Fruit fly (Drosophila melanogaster) whole organism, wandering third instar larva: ENCODE data around the gene Ogg1.

Source experiments
- Abd-B ChIP-seq: fragments of >200 bp; optimal IDR thresholded peaks from 2 replicates; lab custom pipeline; 2017; ENCODE audit warnings: missing biosample characterization, missing genetic modification characterization
- CG32264 ChIP-seq: fragments of 200-800 bp; sonication (Bioruptor generic); optimal IDR thresholded peaks from 2 replicates; lab custom pipeline; 2016; ENCODE audit warnings: missing biosample characterization, missing genetic modification characterization
- CrebA ChIP-seq: fragments of 200-800 bp; sonication (Bioruptor generic); optimal IDR thresholded peaks from 2 replicates; lab custom pipeline; 2016; ENCODE audit warnings: missing biosample characterization, mild to moderate bottlenecking, missing genetic modification characterization, borderline replicate concordance
- Dfd ChIP-seq: fragments of >200 bp; optimal IDR thresholded peaks from 2 replicates; lab custom pipeline; 2017; ENCODE audit warnings: missing biosample characterization, missing genetic modification characterization
- Dif ChIP-seq: fragments of 200-275, 200-300 bp; sonication (Bioruptor generic); optimal IDR thresholded peaks from 2 replicates; lab custom pipeline; 2018; ENCODE audit warnings: missing biosample characterization, missing genetic modification characterization; ENCODE audit not compliant: partially characterized antibody
- GATAd ChIP-seq: sonication (Bioruptor generic); optimal IDR thresholded peaks from 2 replicates; lab custom pipeline; 2016; ENCODE audit warnings: missing biosample characterization, missing genetic modification characterization
- HLH106 ChIP-seq: fragments of 200-800 bp; optimal IDR thresholded peaks from 3 replicates; lab custom pipeline; 2019; ENCODE audit warnings: missing biosample characterization, mild to moderate bottlenecking, missing genetic modification characterization, moderate library complexity
- Hnf4 ChIP-seq: fragments of 200-800 bp; sonication (Bioruptor generic); optimal IDR thresholded peaks from 2 replicates; lab custom pipeline; 2016; ENCODE audit warnings: missing biosample characterization, mild to moderate bottlenecking, missing genetic modification characterization
- Hr78 ChIP-seq: fragments of >200 bp; optimal IDR thresholded peaks from 2 replicates; lab custom pipeline; 2017; ENCODE audit warnings: missing biosample characterization, missing genetic modification characterization
- Hr83 ChIP-seq: fragments of 200-300 bp; sonication (Bioruptor generic); optimal IDR thresholded peaks from 2 replicates; lab custom pipeline; 2016; ENCODE audit warnings: missing biosample characterization, mild to moderate bottlenecking, missing genetic modification characterization, moderate library complexity; ENCODE audit not compliant: poor library complexity, severe bottlenecking
- Jra ChIP-seq: sonication (Bioruptor generic); optimal IDR thresholded peaks from 2 replicates; lab custom pipeline; 2016; ENCODE audit warnings: missing biosample characterization, missing genetic modification characterization
- Mio ChIP-seq: sonication (Bioruptor generic); optimal IDR thresholded peaks from 2 replicates; lab custom pipeline; 2016; ENCODE audit warnings: missing biosample characterization, missing genetic modification characterization
- Myc ChIP-seq: fragments of >200 bp; optimal IDR thresholded peaks from 2 replicates; lab custom pipeline; 2017
- N ChIP-seq: fragments of >200 bp; optimal IDR thresholded peaks from 2 replicates; lab custom pipeline; 2018; ENCODE audit warnings: missing biosample characterization, missing external identifiers, missing genetic modification characterization
- OdsH ChIP-seq: fragments of 200-800 bp; sonication (Bioruptor generic); optimal IDR thresholded peaks from 2 replicates; lab custom pipeline; 2016; ENCODE audit warnings: missing biosample characterization, mild to moderate bottlenecking, missing genetic modification characterization
- Rel ChIP-seq, 2 experiments: fragments of 200-800 bp; sonication (Bioruptor generic) in 1 of 2; optimal IDR thresholded peaks; 2 replicates in 1 of 2; 3 replicates in 1 of 2; lab custom pipeline; 2016 to 2019; ENCODE audit warnings: mild to moderate bottlenecking in 2 of 2, missing biosample characterization in 2 of 2, missing genetic modification characterization in 2 of 2, moderate library complexity in 1 of 2
- Sp1 ChIP-seq: fragments of 200-800 bp; sonication (Bioruptor generic); optimal IDR thresholded peaks from 3 replicates; lab custom pipeline; 2019; ENCODE audit warnings: missing biosample characterization, mild to moderate bottlenecking, missing genetic modification characterization, moderate library complexity
- Vsx2 ChIP-seq: fragments of 200-300, 225-300 bp; sonication (Bioruptor generic); optimal IDR thresholded peaks from 2 replicates; lab custom pipeline; 2018; ENCODE audit warnings: missing biosample characterization, missing genetic modification characterization; ENCODE audit not compliant: partially characterized antibody
- br ChIP-seq: fragments of 200-800 bp; sonication (Bioruptor generic); optimal IDR thresholded peaks from 2 replicates; lab custom pipeline; 2016; ENCODE audit warnings: missing biosample characterization, missing genetic modification characterization
- brk ChIP-seq: fragments of 200-800 bp; sonication (Bioruptor generic); optimal IDR thresholded peaks from 2 replicates; lab custom pipeline; 2016; ENCODE audit warnings: missing biosample characterization, mild to moderate bottlenecking, missing genetic modification characterization
- dl ChIP-seq, 2 experiments: fragments of 175-275, 200-275 bp in 1 of 2; fragments of 200-275 bp in 1 of 2; sonication (Bioruptor generic); optimal IDR thresholded peaks; lab custom pipeline; 2018; ENCODE audit warnings: mild to moderate bottlenecking in 2 of 2, missing biosample characterization in 2 of 2, missing genetic modification characterization in 2 of 2, moderate library complexity in 2 of 2; ENCODE audit not compliant: partially characterized antibody in 2 of 2, insufficient read depth in 1 of 2
- dmrt93B ChIP-seq: fragments of 200-800 bp; sonication (Bioruptor generic); optimal IDR thresholded peaks from 2 replicates; lab custom pipeline; 2018; ENCODE audit warnings: missing biosample characterization, mild to moderate bottlenecking, missing genetic modification characterization
- dsf ChIP-seq: sonication (Bioruptor generic); optimal IDR thresholded peaks from 2 replicates; lab custom pipeline; 2016; ENCODE audit warnings: missing biosample characterization, missing genetic modification characterization, borderline replicate concordance
- ey ChIP-seq: fragments of 200-800 bp; sonication (Bioruptor generic); optimal IDR thresholded peaks from 2 replicates; lab custom pipeline; 2016; ENCODE audit warnings: missing biosample characterization, missing genetic modification characterization
- foxo ChIP-seq, 2 experiments: fragments of 200-800 bp; sonication (Bioruptor generic); optimal IDR thresholded peaks; 2 replicates in 1 of 2; 3 replicates in 1 of 2; lab custom pipeline; 2016 to 2017; ENCODE audit warnings: missing biosample characterization in 2 of 2, missing genetic modification characterization in 2 of 2
- fru ChIP-seq: fragments of 200-800 bp; sonication (Bioruptor generic); optimal IDR thresholded peaks from 3 replicates; lab custom pipeline; 2016; ENCODE audit warnings: missing biosample characterization, mild to moderate bottlenecking, missing genetic modification characterization
- jim ChIP-seq: fragments of 175-275, 200-325 bp; sonication (Bioruptor generic); optimal IDR thresholded peaks from 2 replicates; lab custom pipeline; 2016; ENCODE audit warnings: missing biosample characterization, mild to moderate bottlenecking, missing genetic modification characterization
- pan ChIP-seq: fragments of >200 bp; optimal IDR thresholded peaks from 2 replicates; lab custom pipeline; 2017
- psq ChIP-seq: fragments of 200-800 bp; sonication (Bioruptor generic); optimal IDR thresholded peaks from 3 replicates; lab custom pipeline; 2017; ENCODE audit warnings: missing biosample characterization, mild to moderate bottlenecking, missing genetic modification characterization, moderate library complexity
- rgr ChIP-seq: fragments of 200-800 bp; sonication (Bioruptor generic); optimal IDR thresholded peaks from 3 replicates; lab custom pipeline; 2016; ENCODE audit warnings: missing biosample characterization, mild to moderate bottlenecking, missing genetic modification characterization
- sage ChIP-seq: fragments of 200-800 bp; sonication (Bioruptor generic); optimal IDR thresholded peaks from 2 replicates; lab custom pipeline; 2016; ENCODE audit warnings: missing biosample characterization, mild to moderate bottlenecking, missing genetic modification characterization
- sv ChIP-seq: fragments of 200-800 bp; sonication (Bioruptor generic); optimal IDR thresholded peaks from 3 replicates; lab custom pipeline; 2016; ENCODE audit warnings: missing biosample characterization, missing genetic modification characterization
- tai ChIP-seq: sonication (Bioruptor generic); optimal IDR thresholded peaks from 2 replicates; lab custom pipeline; 2016; ENCODE audit warnings: missing biosample characterization, missing genetic modification characterization
- usp ChIP-seq: fragments of >200 bp; optimal IDR thresholded peaks from 2 replicates; lab custom pipeline; 2017; ENCODE audit warnings: missing biosample characterization, missing genetic modification characterization
- woc ChIP-seq: sonication (Bioruptor generic); optimal IDR thresholded peaks from 2 replicates; lab custom pipeline; 2016; ENCODE audit warnings: missing biosample characterization, mild to moderate bottlenecking, missing genetic modification characterization

Ogg1 gene

dm6 chrX:8720213-8720612 is 30.1 kb downstream of the Ogg1 start, which contains the start of gene CG1789:
TSS of gene CG1789 (plus strand) at chrX:8720520.
- TF ChIP-seq Hnf4, result no peak
- peak; percentile 45 for TF ChIP-seq fru
- TF ChIP-seq dmrt93B (GFP tag; lab: Kevin White, UChicago), result no peak
- TF ChIP-seq dl (GFP tag; optimal IDR thresholded peaks at IDR 0.05; lab: Kevin White, UChicago; ENCODE audit: insufficient read depth in 1 of 2, partially characterized antibody in 2 of 2), result no peak
- no peak for TF ChIP-seq N (GFP tag; lab: Kevin White, UChicago)
- no peak for TF ChIP-seq tai (GFP tag; lab: Kevin White, UChicago)
- TF ChIP-seq sv, result no peak
- TF ChIP-seq HLH106, result peak; percentile 17
- TF ChIP-seq OdsH, result no peak
- peak in 1 of 2 experiments; percentile 30 for TF ChIP-seq foxo (GFP tag; optimal IDR thresholded peaks at IDR 0.05; lab: Kevin White, UChicago)
- TF ChIP-seq Rel (GFP tag; optimal IDR thresholded peaks at IDR 0.05; lab: Kevin White, UChicago), result no peak
- TF ChIP-seq Rel (tag; optimal IDR thresholded peaks at IDR 0.05; lab: Kevin White, UChicago), result no peak
- no peak for TF ChIP-seq Hr78 (GFP tag; lab: Kevin White, UChicago)
- TF ChIP-seq CG32264 (GFP tag; lab: Kevin White, UChicago), result no peak
- no peak for TF ChIP-seq Jra (GFP tag; lab: Kevin White, UChicago)
- TF ChIP-seq rgr (GFP tag; lab: Kevin White, UChicago), result peak; percentile 36
- no peak for TF ChIP-seq pan (lab: Kevin White, UChicago)
- no peak for TF ChIP-seq Dfd (GFP tag; lab: Kevin White, UChicago)
- no peak for TF ChIP-seq Hr83 (GFP tag; lab: Kevin White, UChicago)
- TF ChIP-seq usp (GFP tag; lab: Kevin White, UChicago), result no peak
- no peak for TF ChIP-seq Mio
- peak; percentile 5 for TF ChIP-seq woc
- TF ChIP-seq dsf, result no peak
- peak; percentile 36 for TF ChIP-seq Myc (lab: Kevin White, UChicago)
- peak; percentile 6 for TF ChIP-seq ey
- no peak for TF ChIP-seq Abd-B (GFP tag; lab: Kevin White, UChicago)
- TF ChIP-seq jim (GFP tag; lab: Kevin White, UChicago), result no peak
- no peak for TF ChIP-seq Vsx2 (GFP tag; lab: Kevin White, UChicago)
- no peak for TF ChIP-seq br (GFP tag; lab: Kevin White, UChicago)
- TF ChIP-seq sage (GFP tag; lab: Kevin White, UChicago), result no peak
- no peak for TF ChIP-seq psq (GFP tag; lab: Kevin White, UChicago)
- peak; percentile 36 for TF ChIP-seq Sp1 (GFP tag; lab: Kevin White, UChicago)
- TF ChIP-seq, all 38 proteins: peak for 8

dm6 chrX:8721501-8721900 is 31.4 kb downstream of the Ogg1 start:
- TF ChIP-seq N (GFP tag; lab: Kevin White, UChicago), result no peak
- peak; percentile 68 for TF ChIP-seq Myc (lab: Kevin White, UChicago)
- TF ChIP-seq br (GFP tag; lab: Kevin White, UChicago), result no peak
- TF ChIP-seq pan (lab: Kevin White, UChicago), result no peak
- TF ChIP-seq GATAd (GFP tag; lab: Kevin White, UChicago), result no peak
- no peak for TF ChIP-seq Dif
- no peak for TF ChIP-seq sv
- no peak for TF ChIP-seq brk (GFP tag; lab: Kevin White, UChicago)
- TF ChIP-seq, all 38 proteins: peak for 1

DNA sequence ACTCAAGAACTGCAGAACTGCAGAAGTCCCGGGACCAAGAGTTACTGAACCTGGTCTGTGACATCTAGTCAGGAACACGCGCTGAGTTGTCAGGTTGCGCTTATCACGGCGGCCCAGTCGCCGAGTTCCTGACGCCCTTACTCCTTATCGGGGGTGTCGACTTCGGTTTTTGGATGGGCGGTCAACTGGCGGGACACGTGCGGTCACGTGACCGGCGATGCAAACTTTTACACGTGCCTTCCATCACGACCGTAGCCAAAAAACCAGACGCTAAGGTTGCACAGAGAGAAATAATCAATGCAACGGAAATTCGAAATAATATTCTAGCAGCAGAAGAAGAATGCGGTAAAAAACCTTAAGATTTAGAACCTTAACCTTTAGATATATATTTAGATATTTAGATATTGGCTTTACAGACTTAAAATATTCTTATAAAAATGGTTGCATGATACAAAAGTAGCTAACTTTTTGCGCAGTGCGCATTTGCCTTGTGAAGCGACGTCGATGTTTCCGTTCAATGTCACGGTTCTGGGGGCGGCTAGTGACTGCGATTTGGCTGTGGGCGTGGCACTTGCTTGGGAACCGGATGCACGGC is 33.4 kb downstream of the Ogg1 start:
- no peak for TF ChIP-seq sv
- TF ChIP-seq pan (lab: Kevin White, UChicago), result no peak
- TF ChIP-seq Abd-B (GFP tag; lab: Kevin White, UChicago), result no peak
- TF ChIP-seq Dfd (GFP tag; lab: Kevin White, UChicago), result no peak
- TF ChIP-seq foxo (GFP tag; optimal IDR thresholded peaks at IDR 0.05; lab: Kevin White, UChicago), result no peak
- TF ChIP-seq Vsx2 (GFP tag; lab: Kevin White, UChicago), result no peak
- no peak for TF ChIP-seq fru
- TF ChIP-seq CrebA (GFP tag; lab: Kevin White, UChicago), result no peak
